Worm (Caenorhabditis elegans): Measurements from ENCODE around the gene gly-13.

DNA sequence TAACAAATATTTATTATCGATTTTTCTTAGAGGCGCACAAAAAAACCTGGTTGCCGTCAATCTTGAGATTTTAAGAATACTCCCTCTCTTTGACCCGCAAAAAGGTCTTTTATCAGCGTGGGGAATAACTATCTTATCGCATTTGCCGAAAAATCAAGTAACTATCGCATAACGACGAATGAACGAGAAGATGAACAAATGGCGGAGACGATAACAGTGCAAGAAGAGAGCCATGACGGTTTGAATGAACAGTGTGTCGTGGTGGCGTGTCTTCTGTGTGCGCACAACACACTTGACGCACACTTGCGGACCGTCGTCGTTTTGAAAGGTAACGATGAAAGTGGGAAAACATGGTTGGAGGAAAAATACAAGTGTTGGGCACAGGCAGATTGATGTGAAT lies 24.5 kb downstream of the gly-13 start:
- TF ChIP-seq ZK546.5 (tag; optimal IDR thresholded peaks at IDR 0.05) = no peak
- no peak for TF ChIP-seq ztf-11 (tag; optimal IDR thresholded peaks at IDR 0.05)
- TF ChIP-seq unc-62 (GFP tag; optimal IDR thresholded peaks at IDR 0.05) = no peak
- TF ChIP-seq snpc-4 (tag; optimal IDR thresholded peaks at IDR 0.05) = no peak

Measured in whole organism, L2 larva.